Worm (Caenorhabditis elegans) whole organism, L4/young adult: ENCODE data around the gene tdp-1.

Experiments used
- W03F9.2 ChIP-seq: fragments of 150-350 bp; optimal IDR thresholded peaks from 2 replicates; lab custom pipeline; 2014; ENCODE audit warnings: missing biosample characterization, missing genetic modification characterization
- dao-5 ChIP-seq: sonication (generic microtip); optimal IDR thresholded peaks from 2 replicates; lab custom pipeline; 2016; ENCODE audit warnings: missing genotype, missing genetic modification characterization, moderate library complexity, missing compliant biosample characterization
- him-1 ChIP-seq: sonication (generic microtip); optimal IDR thresholded peaks from 2 replicates; lab custom pipeline; 2016; ENCODE audit warnings: missing genotype, missing genetic modification reagents, missing genetic modification characterization, missing compliant biosample characterization

ce11 chrII:9005067-9005466 lies 7.4 kb downstream of the tdp-1 start, which contains the start of gene F44G4.7:
- TF ChIP-seq him-1 (tag; lab: Kevin White, UChicago), result no peak
- TF ChIP-seq W03F9.2 (tag; lab: Kevin White, UChicago), result no peak
- TF ChIP-seq dao-5 (tag; lab: Kevin White, UChicago), result no peak
